Fruit fly (Drosophila melanogaster): ENCODE data around the gene CG43680.

CG43680 gene

DNA sequence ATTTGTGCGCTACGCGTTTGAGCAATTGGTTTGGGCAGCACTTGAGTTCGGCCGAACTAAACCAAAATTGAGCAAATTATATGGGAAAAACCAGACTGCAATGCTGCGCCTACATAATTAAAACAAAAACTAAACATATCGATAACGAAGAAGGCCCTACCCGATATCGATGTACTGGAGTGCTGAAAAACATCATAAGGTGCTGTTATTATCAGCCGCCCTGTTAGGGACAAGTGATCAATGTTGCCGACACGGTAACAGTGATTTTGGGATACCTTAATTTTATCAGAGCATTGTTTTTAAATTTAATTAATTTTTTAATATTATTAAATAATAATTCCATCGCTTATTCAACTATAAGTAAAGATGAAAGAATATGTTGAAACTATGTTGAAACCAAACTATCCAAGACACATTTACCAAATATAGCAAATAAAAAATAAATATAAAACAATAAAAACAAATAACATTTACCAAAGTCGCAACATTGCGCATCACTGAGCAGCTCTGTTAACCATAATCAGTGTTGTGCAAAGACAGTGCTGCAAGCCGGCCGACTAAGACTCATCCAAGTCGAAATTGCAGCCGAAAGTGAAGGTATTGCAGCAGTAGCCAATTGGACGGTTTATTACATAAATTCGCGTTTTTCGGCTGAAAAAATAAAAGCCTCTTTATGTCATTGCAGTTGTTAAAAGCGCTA lies 41.6 kb upstream of the CG43680 start, which contains the start of the genes sstn, Plp and GlyRS:
Gene sstn (minus strand): TSS at position 131 of the 700 bp plus-strand sequence.
Gene Plp (minus strand): TSS at position 136 of the 700 bp plus-strand sequence.
Gene GlyRS (plus strand): TSS at position 554 of the 700 bp plus-strand sequence.
- TF ChIP-seq CG6163 (GFP tag; IDR thresholded peaks at IDR 0.05) (no peak), salr (GFP tag; optimal IDR thresholded peaks at IDR 0.05) (peak in 1 of 2 experiments; percentile 19), fd85E (GFP tag; optimal IDR thresholded peaks at IDR 0.05) (no peak), Ets96B (tag; optimal IDR thresholded peaks at IDR 0.05) (peak; percentile 28), Met (GFP tag; optimal IDR thresholded peaks at IDR 0.05) (peak; percentile 18), lz (GFP tag; optimal IDR thresholded peaks at IDR 0.05) (peak; percentile 0), Ets21C (GFP tag; optimal IDR thresholded peaks at IDR 0.05) (no peak), Hr39 (GFP tag; optimal IDR thresholded peaks at IDR 0.05) (no peak), dsx (GFP tag; optimal IDR thresholded peaks at IDR 0.05; ENCODE audit: poor library complexity, severe bottlenecking) (peak; percentile 41), CG10669 (GFP tag; optimal IDR thresholded peaks at IDR 0.05) (no peak), cyc (GFP tag; optimal IDR thresholded peaks at IDR 0.05) (no peak), Eip75B (GFP tag; optimal IDR thresholded peaks at IDR 0.05) (peak; percentile 12), eg (GFP tag; IDR thresholded peaks at IDR 0.05) (no peak), CG8632 (GFP tag; optimal IDR thresholded peaks at IDR 0.05) (peak; percentile 28), CG8319 (GFP tag; optimal IDR thresholded peaks at IDR 0.05) (no peak), Lpt (GFP tag; optimal IDR thresholded peaks at IDR 0.05) (no peak), CG8119 (GFP tag; IDR thresholded peaks at IDR 0.05) (no peak), CG6792 (GFP tag; optimal IDR thresholded peaks at IDR 0.05) (peak; percentile 17), CG32006 (GFP tag; optimal IDR thresholded peaks at IDR 0.05) (peak; percentile 45), fd59A (GFP tag; optimal IDR thresholded peaks at IDR 0.05) (peak; percentile 17), dac (GFP tag; optimal IDR thresholded peaks at IDR 0.05) (no peak), spab (GFP tag; optimal IDR thresholded peaks at IDR 0.05) (no peak), Sox14 (GFP tag; optimal IDR thresholded peaks at IDR 0.05) (no peak), ss (GFP tag; optimal IDR thresholded peaks at IDR 0.05) (peak in 1 of 2 experiments; percentile 33), CG3032 (tag; optimal IDR thresholded peaks at IDR 0.05) (peak; percentile 33), CG6808 (GFP tag; optimal IDR thresholded peaks at IDR 0.05) (no peak), Blimp-1 (GFP tag; optimal IDR thresholded peaks at IDR 0.05) (peak; percentile 33), CG7368 (GFP tag; optimal IDR thresholded peaks at IDR 0.05) (no peak), CG10631 (GFP tag; optimal IDR thresholded peaks at IDR 0.05) (peak; percentile 55), CG9139 (GFP tag; optimal IDR thresholded peaks at IDR 0.05) (no peak), pdm3 (GFP tag; optimal IDR thresholded peaks at IDR 0.05) (peak; percentile 29), Eip78C (GFP tag) (peak; percentile 57), CG11902 (GFP tag; optimal IDR thresholded peaks at IDR 0.05) (no peak), CG1621 (tag; optimal IDR thresholded peaks at IDR 0.05) (no peak), CG16779 (tag; optimal IDR thresholded peaks at IDR 0.05) (peak; percentile 0), CG3919 (GFP tag; optimal IDR thresholded peaks at IDR 0.05) (peak; percentile 18), vri (GFP tag; optimal IDR thresholded peaks at IDR 0.05) (peak; percentile 24), OdsH (GFP tag; optimal IDR thresholded peaks at IDR 0.05) (peak; percentile 41), CG34406 (GFP tag; optimal IDR thresholded peaks at IDR 0.05) (peak; percentile 26), Hr38 (GFP tag; optimal IDR thresholded peaks at IDR 0.05) (no peak), CG4318 (GFP tag; optimal IDR thresholded peaks at IDR 0.05) (no peak), Eip93F (GFP tag; optimal IDR thresholded peaks at IDR 0.05) (peak; percentile 19), esn (GFP tag; optimal IDR thresholded peaks at IDR 0.05) (peak; percentile 20), Sox15 (GFP tag; optimal IDR thresholded peaks at IDR 0.05) (no peak), acj6 (GFP tag; optimal IDR thresholded peaks at IDR 0.05) (peak; percentile 36), Sox102F (GFP tag; optimal IDR thresholded peaks at IDR 0.05) (no peak), Gug (GFP tag; IDR thresholded peaks at IDR 0.05) (no peak), svp (GFP tag) (peak; percentile 60), CG11762 (GFP tag; optimal IDR thresholded peaks at IDR 0.05; ENCODE audit: insufficient read depth) (no peak), CG11294 (GFP tag; IDR thresholded peaks at IDR 0.05) (no peak), CG15336 (GFP tag; IDR thresholded peaks at IDR 0.05) (0 out of 2 replicates have a peak, but pooled peaks have one; percentile 23)

Data from whole organism, prepupa.